Worm (Caenorhabditis elegans) whole organism, L4 larva: ENCODE measurements around the gene lec-11.

Experiments used
- T26A8.4 ChIP-seq: fragments of 200-800 bp; sonication (Bioruptor generic); IDR thresholded peaks from 2 replicates; pipeline ENCODE4 v1.3.6; 2022; ENCODE audit warnings: missing genetic modification characterization, missing compliant biosample characterization
- ama-1 ChIP-seq: fragments of 150-350 bp; optimal IDR thresholded peaks from 2 replicates; lab custom pipeline; 2014; ENCODE audit warnings: inconsistent platforms, mixed read lengths
- dmd-6 ChIP-seq: fragments of 200-800 bp; sonication (Bioruptor generic); IDR thresholded peaks from 2 replicates; pipeline ENCODE4 v1.3.6; 2022; ENCODE audit warnings: missing genetic modification reagents, missing genetic modification characterization, missing compliant biosample characterization
- dmd-9 ChIP-seq: fragments of 200-800 bp; sonication (Bioruptor generic); IDR thresholded peaks from 2 replicates; pipeline ENCODE4 v1.3.6; 2022; ENCODE audit warnings: missing genetic modification reagents, missing genetic modification characterization, missing compliant biosample characterization
- fos-1 ChIP-seq: fragments of 150-350 bp; optimal IDR thresholded peaks from 2 replicates; lab custom pipeline; 2014; ENCODE audit warnings: missing biosample characterization, missing genetic modification characterization
- hif-1 ChIP-seq, 2 experiments: sonication (generic microtip); optimal IDR thresholded peaks; 2 replicates each; lab custom pipeline; 2016 to 2017; ENCODE audit warnings: missing compliant biosample characterization in 2 of 2, missing genetic modification characterization in 2 of 2, missing genetic modification reagents in 2 of 2, missing genotype in 2 of 2, mild to moderate bottlenecking in 1 of 2
- lsy-2 ChIP-seq, 2 experiments: fragments of 150-350 bp in 1 of 2; sonication (generic microtip) in 1 of 2; optimal IDR thresholded peaks; 2 replicates each; lab custom pipeline; 2014 to 2017; ENCODE audit warnings: missing biosample characterization in 2 of 2, missing genetic modification characterization in 2 of 2
- nhr-11 ChIP-seq: fragments of 150-350 bp; optimal IDR thresholded peaks from 2 replicates; lab custom pipeline; 2014; ENCODE audit warnings: missing biosample characterization, missing genetic modification characterization
- nhr-42 ChIP-seq: fragments of 200-800 bp; sonication (Bioruptor generic); IDR thresholded peaks from 2 replicates; pipeline ENCODE4 v1.3.6; 2022; ENCODE audit warnings: missing genetic modification characterization, missing compliant biosample characterization
- pha-4 ChIP-seq, 2 experiments: fragments of 150-350 bp in 1 of 2; fragments of 200-800 bp in 1 of 2; sonication (Bioruptor generic) in 1 of 2; IDR thresholded peaks in 1 of 2; optimal IDR thresholded peaks in 1 of 2; 2 replicates each; pipeline versions ENCODE4 v1.3.6 to Lab custom; 2014 to 2022; ENCODE audit warnings: missing genetic modification characterization in 2 of 2, missing genetic modification reagents in 2 of 2, missing biosample characterization in 1 of 2, missing compliant biosample characterization in 1 of 2
- rbr-2 ChIP-seq: sonication (generic microtip); optimal IDR thresholded peaks from 2 replicates; lab custom pipeline; 2016; ENCODE audit warnings: missing genotype, missing genetic modification characterization, missing compliant biosample characterization
- vab-7 ChIP-seq: fragments of 200-800 bp; sonication (Bioruptor generic); IDR thresholded peaks from 2 replicates; pipeline ENCODE4 v1.3.6; 2022; ENCODE audit warnings: missing genetic modification reagents, missing genetic modification characterization, missing compliant biosample characterization

DNA sequence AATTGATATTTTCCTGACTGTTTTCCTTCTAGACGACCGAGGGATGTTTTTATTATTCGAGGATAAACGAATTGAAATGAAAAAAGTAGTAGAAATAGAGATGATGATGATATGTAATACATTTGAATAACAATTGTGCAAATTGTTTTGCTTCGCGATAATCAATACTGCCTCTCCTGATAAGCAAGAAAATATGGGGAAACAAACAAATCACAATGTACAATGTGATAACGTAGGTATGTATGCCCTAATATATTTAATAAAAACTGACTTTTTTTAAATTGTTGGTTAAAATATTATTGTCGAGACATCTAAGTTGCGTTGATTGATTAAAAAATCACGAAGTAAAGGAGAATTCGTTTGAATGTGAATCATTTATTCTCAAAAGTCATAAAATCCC lies 37.8 kb upstream of the lec-11 start, which contains the start of gene cest-5.2:
- TF ChIP-seq nhr-11 (tag; lab: Kevin White, UChicago) (no peak), dmd-9 (GFP tag; lab: Robert Waterston, UW) (no peak), ama-1 (no peak), hif-1 (tag; optimal IDR thresholded peaks at IDR 0.05; lab: Kevin White, UChicago) (no peak), fos-1 (no peak), vab-7 (GFP tag; lab: Robert Waterston, UW) (no peak), dmd-6 (GFP tag; lab: Robert Waterston, UW) (no peak), rbr-2 (tag; lab: Kevin White, UChicago) (no peak), pha-4 (GFP tag; IDR thresholded peaks at IDR 0.05; lab: Robert Waterston, UW) (no peak), pha-4 (tag; optimal IDR thresholded peaks at IDR 0.05; lab: Kevin White, UChicago) (no peak), nhr-42 (GFP tag; lab: Robert Waterston, UW) (no peak), lsy-2 (tag; optimal IDR thresholded peaks at IDR 0.05; lab: Kevin White, UChicago) (no peak), T26A8.4 (GFP tag; lab: Robert Waterston, UW) (no peak)
